Comparison of ENCODE assay signal across 6 fruit fly cellular contexts in genomic region chrX:2005840-2006239, dm6.
A peak's percentile ranks its signal among the peaks of the same experiment; 100 is the strongest.
TF ChIP-seq lines count a peak whose summit lies in the region.

No protein-coding gene starts in this region.

- TF ChIP-seq CTCF in S2 (optimal IDR thresholded peaks at IDR 0.05; lab: Kevin White, UChicago) = peak; percentile 82 to 90
- TF ChIP-seq CTCF in whole organism, embryonic (GFP tag; optimal IDR thresholded peaks at IDR 0.05; lab: Kevin White, UChicago) = peak; percentile 95

TF ChIP-seq in whole organism, adult, 20 proteins besides CTCF, POLR2A, EP300 and RAD21 (continues in another document):
- no peak for TF ChIP-seq kay (GFP tag; lab: Kevin White, UChicago; ENCODE audit: borderline replicate concordance)
- peak; percentile 37 for TF ChIP-seq CG7101 (tag; optimal IDR thresholded peaks at IDR 0.05; lab: Kevin White, UChicago)
- TF ChIP-seq CG12768 (GFP tag; optimal IDR thresholded peaks at IDR 0.05; lab: Kevin White, UChicago) = no peak
- no peak for TF ChIP-seq Clk (GFP tag; optimal IDR thresholded peaks at IDR 0.05; lab: Kevin White, UChicago)
- no peak for TF ChIP-seq cnc (optimal IDR thresholded peaks at IDR 0.05; lab: Kevin White, UChicago)
- no peak for TF ChIP-seq cic (GFP tag; optimal IDR thresholded peaks at IDR 0.05; lab: Kevin White, UChicago)
- TF ChIP-seq CG7045 (GFP tag; optimal IDR thresholded peaks at IDR 0.05; lab: Kevin White, UChicago) = no peak
- peak; percentile 76 for TF ChIP-seq Hr96 (GFP tag; optimal IDR thresholded peaks at IDR 0.05; lab: Kevin White, UChicago)
- no peak for TF ChIP-seq Crg-1 (GFP tag; optimal IDR thresholded peaks at IDR 0.05; lab: Kevin White, UChicago)
- peak; percentile 36 for TF ChIP-seq CG1620 (GFP tag; optimal IDR thresholded peaks at IDR 0.05; lab: Kevin White, UChicago)
- no peak for TF ChIP-seq CG14711 (tag; optimal IDR thresholded peaks at IDR 0.05; lab: Kevin White, UChicago)
- TF ChIP-seq Mnt (GFP tag; optimal IDR thresholded peaks at IDR 0.05; lab: Kevin White, UChicago) = peak; percentile 34
- TF ChIP-seq ovo (GFP tag; optimal IDR thresholded peaks at IDR 0.05; lab: Kevin White, UChicago) = no peak
- TF ChIP-seq tj (GFP tag; optimal IDR thresholded peaks at IDR 0.05; lab: Kevin White, UChicago) = no peak
- no peak for TF ChIP-seq CG33017 (tag; optimal IDR thresholded peaks at IDR 0.05; lab: Kevin White, UChicago)
- TF ChIP-seq pad (GFP tag; optimal IDR thresholded peaks at IDR 0.05; lab: Kevin White, UChicago) = peak; percentile 15
- no peak for TF ChIP-seq CG5204 (GFP tag; optimal IDR thresholded peaks at IDR 0.05; lab: Kevin White, UChicago)
- TF ChIP-seq toe (GFP tag; optimal IDR thresholded peaks at IDR 0.05; lab: Kevin White, UChicago) = no peak
- peak; percentile 30 for TF ChIP-seq CG11617 (GFP tag; optimal IDR thresholded peaks at IDR 0.05; lab: Kevin White, UChicago)

TF ChIP-seq in whole organism, embryonic, 481 proteins besides CTCF, POLR2A, EP300 and RAD21 (continues in another document):
- TF ChIP-seq sc (optimal IDR thresholded peaks at IDR 0.05; lab: Kevin White, UChicago) (no peak), sc (GFP tag; optimal IDR thresholded peaks at IDR 0.05; lab: Kevin White, UChicago) (peak; percentile 64), Ets97D (GFP tag; optimal IDR thresholded peaks at IDR 0.05; lab: Kevin White, UChicago) (peak; percentile 99), trem (tag; optimal IDR thresholded peaks at IDR 0.05; lab: Kevin White, UChicago) (peak; percentile 53), CG1792 (GFP tag; optimal IDR thresholded peaks at IDR 0.05; lab: Kevin White, UChicago) (peak; percentile 41), CG3163 (GFP tag; optimal IDR thresholded peaks at IDR 0.05; lab: Kevin White, UChicago) (peak; percentile 58), Fer2 (tag; optimal IDR thresholded peaks at IDR 0.05; lab: Kevin White, UChicago) (peak; percentile 29), pros (GFP tag; optimal IDR thresholded peaks at IDR 0.05; lab: Kevin White, UChicago) (peak; percentile 14), CG18476 (GFP tag; optimal IDR thresholded peaks at IDR 0.05; lab: Kevin White, UChicago) (peak; percentile 0), Adf1 (GFP tag; IDR thresholded peaks at IDR 0.05; lab: Robert Waterston, UW) (peak; percentile 11; the same call in 1 of the 2 replicates), CG18619 (GFP tag; optimal IDR thresholded peaks at IDR 0.05; lab: Kevin White, UChicago) (peak; percentile 66), sob (GFP tag; IDR thresholded peaks at IDR 0.05; lab: Robert Waterston, UW) (peak; percentile 51), CG31441 (GFP tag; IDR thresholded peaks at IDR 0.05; lab: Robert Waterston, UW) (peak; percentile 58), H15 (GFP tag; IDR thresholded peaks at IDR 0.05; lab: Robert Waterston, UW) (0 out of 3 replicates have a peak, but pooled peaks have one; percentile 30), zfh2 (GFP tag; optimal IDR thresholded peaks at IDR 0.05; lab: Kevin White, UChicago) (no peak), PHDP (tag; optimal IDR thresholded peaks at IDR 0.05; lab: Kevin White, UChicago) (peak; percentile 68), CG33557 (GFP tag; optimal IDR thresholded peaks at IDR 0.05; lab: Kevin White, UChicago) (peak; percentile 55), en (GFP tag; optimal IDR thresholded peaks at IDR 0.05; lab: Kevin White, UChicago) (peak; percentile 68)

TF ChIP-seq in whole organism, prepupa, 60 proteins besides CTCF, POLR2A, EP300 and RAD21 (continues in another document):
- peak; percentile 65 for TF ChIP-seq esn (GFP tag; optimal IDR thresholded peaks at IDR 0.05; lab: Kevin White, UChicago)
- no peak for TF ChIP-seq dsx (GFP tag; optimal IDR thresholded peaks at IDR 0.05; lab: Kevin White, UChicago; ENCODE audit: poor library complexity, severe bottlenecking)
- TF ChIP-seq ss (GFP tag; optimal IDR thresholded peaks at IDR 0.05; lab: Kevin White, UChicago) = peak in 1 of 2 experiments; percentile 52
- peak; percentile 61 for TF ChIP-seq net (GFP tag; optimal IDR thresholded peaks at IDR 0.05; lab: Kevin White, UChicago)
- TF ChIP-seq CG11762 (GFP tag; optimal IDR thresholded peaks at IDR 0.05; lab: Kevin White, UChicago; ENCODE audit: insufficient read depth) = no peak
- TF ChIP-seq fd59A (GFP tag; optimal IDR thresholded peaks at IDR 0.05; lab: Kevin White, UChicago) = no peak
- TF ChIP-seq Eip93F (GFP tag; optimal IDR thresholded peaks at IDR 0.05; lab: Kevin White, UChicago) = no peak
- no peak for TF ChIP-seq CG32006 (GFP tag; optimal IDR thresholded peaks at IDR 0.05; lab: Kevin White, UChicago)
- TF ChIP-seq Eip75B (GFP tag; optimal IDR thresholded peaks at IDR 0.05; lab: Kevin White, UChicago) = no peak
- TF ChIP-seq Ets96B (tag; optimal IDR thresholded peaks at IDR 0.05; lab: Kevin White, UChicago) = no peak
- no peak for TF ChIP-seq CG16779 (tag; optimal IDR thresholded peaks at IDR 0.05; lab: Kevin White, UChicago)
- TF ChIP-seq CG6163 (GFP tag; IDR thresholded peaks at IDR 0.05; lab: Robert Waterston, UW) = peak; percentile 66; the same call in 2 of the 3 replicates
- peak; percentile 76 for TF ChIP-seq CG6854 (GFP tag; optimal IDR thresholded peaks at IDR 0.05; lab: Kevin White, UChicago)
- TF ChIP-seq CG6792 (GFP tag; optimal IDR thresholded peaks at IDR 0.05; lab: Kevin White, UChicago) = peak; percentile 37
- TF ChIP-seq CG9139 (GFP tag; optimal IDR thresholded peaks at IDR 0.05; lab: Kevin White, UChicago) = no peak
- TF ChIP-seq fd85E (GFP tag; optimal IDR thresholded peaks at IDR 0.05; lab: Kevin White, UChicago) = no peak
- TF ChIP-seq CG15336 (GFP tag; IDR thresholded peaks at IDR 0.05; lab: Robert Waterston, UW) = no peak
- no peak for TF ChIP-seq CG11902 (GFP tag; optimal IDR thresholded peaks at IDR 0.05; lab: Kevin White, UChicago)
- peak; percentile 27 for TF ChIP-seq CG31627 (GFP tag; optimal IDR thresholded peaks at IDR 0.05; lab: Kevin White, UChicago)

TF ChIP-seq in whole organism, pupa, 21 proteins besides CTCF, POLR2A, EP300 and RAD21:
- no peak for TF ChIP-seq gl (tag; optimal IDR thresholded peaks at IDR 0.05; lab: Kevin White, UChicago)
- TF ChIP-seq CG8301 (tag; optimal IDR thresholded peaks at IDR 0.05; lab: Kevin White, UChicago) = no peak
- TF ChIP-seq CG12605 (GFP tag; IDR thresholded peaks at IDR 0.05; lab: Robert Waterston, UW) = peak; percentile 24; the same call in 1 of the 2 replicates
- peak; percentile 62 for TF ChIP-seq CG4496 (GFP tag; IDR thresholded peaks at IDR 0.05; lab: Robert Waterston, UW)
- no peak for TF ChIP-seq CG9948 (tag; optimal IDR thresholded peaks at IDR 0.05; lab: Kevin White, UChicago)
- TF ChIP-seq Ets98B (GFP tag; IDR thresholded peaks at IDR 0.05; lab: Robert Waterston, UW) = peak; percentile 18; the same call in 1 of the 2 replicates
- no peak for TF ChIP-seq CG8159 (tag; optimal IDR thresholded peaks at IDR 0.05; lab: Kevin White, UChicago)
- peak; percentile 8 for TF ChIP-seq CG15710 (tag; optimal IDR thresholded peaks at IDR 0.05; lab: Kevin White, UChicago)
- peak; percentile 37 for TF ChIP-seq CG34367 (tag; optimal IDR thresholded peaks at IDR 0.05; lab: Kevin White, UChicago)
- no peak for TF ChIP-seq CG32121 (GFP tag; IDR thresholded peaks at IDR 0.05; lab: Robert Waterston, UW)
- peak; percentile 4 for TF ChIP-seq CG17806 (tag; optimal IDR thresholded peaks at IDR 0.05; lab: Kevin White, UChicago)

TF ChIP-seq in whole organism, wandering third instar larva, 38 proteins besides CTCF, POLR2A, EP300 and RAD21 (continues in another document):
- TF ChIP-seq N (GFP tag; optimal IDR thresholded peaks at IDR 0.05; lab: Kevin White, UChicago) = no peak
- peak in 1 of 2 experiments; percentile 33 for TF ChIP-seq foxo (GFP tag; optimal IDR thresholded peaks at IDR 0.05; lab: Kevin White, UChicago)
- no peak for TF ChIP-seq dsf (GFP tag; optimal IDR thresholded peaks at IDR 0.05; lab: Kevin White, UChicago; ENCODE audit: borderline replicate concordance)
- peak; percentile 23 for TF ChIP-seq br (GFP tag; optimal IDR thresholded peaks at IDR 0.05; lab: Kevin White, UChicago)
- peak; percentile 63 for TF ChIP-seq rgr (GFP tag; optimal IDR thresholded peaks at IDR 0.05; lab: Kevin White, UChicago)
- no peak for TF ChIP-seq psq (GFP tag; optimal IDR thresholded peaks at IDR 0.05; lab: Kevin White, UChicago)
- TF ChIP-seq GATAd (GFP tag; optimal IDR thresholded peaks at IDR 0.05; lab: Kevin White, UChicago) = no peak
- TF ChIP-seq Hr83 (GFP tag; optimal IDR thresholded peaks at IDR 0.05; lab: Kevin White, UChicago; ENCODE audit: poor library complexity, severe bottlenecking) = peak; percentile 47
- TF ChIP-seq Jra (GFP tag; optimal IDR thresholded peaks at IDR 0.05; lab: Kevin White, UChicago) = no peak
- peak; percentile 34 for TF ChIP-seq Sp1 (GFP tag; optimal IDR thresholded peaks at IDR 0.05; lab: Kevin White, UChicago)
- TF ChIP-seq OdsH (GFP tag; optimal IDR thresholded peaks at IDR 0.05; lab: Kevin White, UChicago) = peak; percentile 15
- TF ChIP-seq woc (GFP tag; optimal IDR thresholded peaks at IDR 0.05; lab: Kevin White, UChicago) = no peak
- no peak for TF ChIP-seq CG32264 (GFP tag; optimal IDR thresholded peaks at IDR 0.05; lab: Kevin White, UChicago)
- TF ChIP-seq tai (GFP tag; optimal IDR thresholded peaks at IDR 0.05; lab: Kevin White, UChicago) = no peak
- TF ChIP-seq sage (GFP tag; optimal IDR thresholded peaks at IDR 0.05; lab: Kevin White, UChicago) = no peak
- no peak for TF ChIP-seq Abd-B (GFP tag; optimal IDR thresholded peaks at IDR 0.05; lab: Kevin White, UChicago)
- peak; percentile 66 for TF ChIP-seq CG9705 (GFP tag; optimal IDR thresholded peaks at IDR 0.05; lab: Kevin White, UChicago)
- TF ChIP-seq dl (GFP tag; optimal IDR thresholded peaks at IDR 0.05; lab: Kevin White, UChicago; ENCODE audit: insufficient read depth in 1 of 2, partially characterized antibody in 2 of 2) = no peak
- TF ChIP-seq Hr78 (GFP tag; optimal IDR thresholded peaks at IDR 0.05; lab: Kevin White, UChicago) = no peak
- no peak for TF ChIP-seq Rel (GFP tag; optimal IDR thresholded peaks at IDR 0.05; lab: Kevin White, UChicago)
- TF ChIP-seq Rel (tag; optimal IDR thresholded peaks at IDR 0.05; lab: Kevin White, UChicago) = peak; percentile 31
- TF ChIP-seq sv (GFP tag; optimal IDR thresholded peaks at IDR 0.05; lab: Kevin White, UChicago) = no peak
- TF ChIP-seq brk (GFP tag; optimal IDR thresholded peaks at IDR 0.05; lab: Kevin White, UChicago) = no peak
- no peak for TF ChIP-seq lola (GFP tag; optimal IDR thresholded peaks at IDR 0.05; lab: Kevin White, UChicago)
- no peak for TF ChIP-seq Hnf4 (GFP tag; optimal IDR thresholded peaks at IDR 0.05; lab: Kevin White, UChicago)
- TF ChIP-seq pan (optimal IDR thresholded peaks at IDR 0.05; lab: Kevin White, UChicago) = no peak
- no peak for TF ChIP-seq ey (GFP tag; optimal IDR thresholded peaks at IDR 0.05; lab: Kevin White, UChicago)
- no peak for TF ChIP-seq CrebA (GFP tag; optimal IDR thresholded peaks at IDR 0.05; lab: Kevin White, UChicago; ENCODE audit: borderline replicate concordance)
- TF ChIP-seq fru (GFP tag; optimal IDR thresholded peaks at IDR 0.05; lab: Kevin White, UChicago) = no peak
- no peak for TF ChIP-seq Dfd (GFP tag; optimal IDR thresholded peaks at IDR 0.05; lab: Kevin White, UChicago)
- TF ChIP-seq Myc (optimal IDR thresholded peaks at IDR 0.05; lab: Kevin White, UChicago) = no peak
- TF ChIP-seq usp (GFP tag; optimal IDR thresholded peaks at IDR 0.05; lab: Kevin White, UChicago) = no peak
